Worm (Caenorhabditis elegans): ENCODE data around the gene hex-3.

- no peak for TF ChIP-seq flt-1 (GFP tag; IDR thresholded peaks at IDR 0.05)
- peak; percentile 60; the same call in 1 of the 2 replicates for TF ChIP-seq tbx-37 (GFP tag; conservative IDR thresholded peaks at IDR 0.05)
- peak; percentile 59 for TF ChIP-seq ceh-13 (GFP tag; optimal IDR thresholded peaks at IDR 0.05)
- no peak for TF ChIP-seq ama-1 (optimal IDR thresholded peaks at IDR 0.05)
- no peak for TF ChIP-seq tra-4 (tag; optimal IDR thresholded peaks at IDR 0.05)
- no peak for TF ChIP-seq F13C5.2 (tag; optimal IDR thresholded peaks at IDR 0.05)
- no peak for TF ChIP-seq ceh-36 (tag; optimal IDR thresholded peaks at IDR 0.05)
- peak; percentile 12 for TF ChIP-seq ets-7 (tag; optimal IDR thresholded peaks at IDR 0.05)
These were observed 7.8 kb downstream of the hex-3 start for ce11 chrIII:10856830-10857229.

All from whole organism, early embryonic.